Fruit fly (Drosophila melanogaster) whole organism: ENCODE data around the gene CG5078.

Experiments used
- CG8478 ChIP-seq: fragments of >200 bp; optimal IDR thresholded peaks from 2 replicates; lab custom pipeline; 2018; ENCODE audit warnings: inconsistent platforms
- Dll ChIP-seq: fragments of >200 bp; optimal IDR thresholded peaks from 2 replicates; lab custom pipeline; 2017
- EcR ChIP-seq, 2 experiments: fragments of >200 bp; optimal IDR thresholded peaks; 2 replicates each; lab custom pipeline; 2017; ENCODE audit warnings: missing biosample characterization in 2 of 2, missing genetic modification characterization in 2 of 2, missing genetic modification reagents in 2 of 2
- pan ChIP-seq: fragments of >200 bp; optimal IDR thresholded peaks from 2 replicates; lab custom pipeline; 2017
- psq ChIP-seq: fragments of >200 bp; optimal IDR thresholded peaks from 2 replicates; lab custom pipeline; 2017
- usp ChIP-seq: fragments of >200 bp; optimal IDR thresholded peaks from 2 replicates; lab custom pipeline; 2017; ENCODE audit warnings: missing biosample characterization, missing genetic modification characterization, mixed read lengths

The CG5078 gene

DNA sequence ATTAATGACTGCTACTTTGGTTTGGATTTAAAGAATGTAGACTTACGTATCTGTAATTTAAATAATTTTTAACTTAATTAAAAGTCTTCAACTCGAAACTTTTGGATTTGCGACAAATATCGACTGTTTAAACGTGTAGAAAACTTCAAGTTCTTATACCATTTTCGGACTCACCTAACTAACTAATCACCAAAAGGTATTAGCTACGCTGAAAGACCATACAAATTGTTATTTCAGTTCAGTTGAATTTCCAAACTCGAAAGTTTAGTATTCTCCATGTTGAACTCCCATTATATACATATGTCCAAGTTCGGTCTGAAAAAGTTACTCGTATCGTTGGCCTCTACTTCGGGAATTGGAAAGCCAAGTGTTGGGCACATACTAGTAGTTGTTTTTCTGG is at the start of gene CG5078:
Gene CG5078 (plus strand): TSS at position 301 of the 400 bp plus-strand sequence.
- no peak for TF ChIP-seq Dll (lab: Kevin White, UChicago)
- TF ChIP-seq usp (GFP tag; lab: Kevin White, UChicago) = no peak
- TF ChIP-seq CG8478 (lab: Kevin White, UChicago) = no peak
- TF ChIP-seq EcR (GFP tag; optimal IDR thresholded peaks at IDR 0.05; lab: Kevin White, UChicago) = no peak
- TF ChIP-seq psq (lab: Kevin White, UChicago) = no peak
- TF ChIP-seq pan (lab: Kevin White, UChicago) = no peak

DNA sequence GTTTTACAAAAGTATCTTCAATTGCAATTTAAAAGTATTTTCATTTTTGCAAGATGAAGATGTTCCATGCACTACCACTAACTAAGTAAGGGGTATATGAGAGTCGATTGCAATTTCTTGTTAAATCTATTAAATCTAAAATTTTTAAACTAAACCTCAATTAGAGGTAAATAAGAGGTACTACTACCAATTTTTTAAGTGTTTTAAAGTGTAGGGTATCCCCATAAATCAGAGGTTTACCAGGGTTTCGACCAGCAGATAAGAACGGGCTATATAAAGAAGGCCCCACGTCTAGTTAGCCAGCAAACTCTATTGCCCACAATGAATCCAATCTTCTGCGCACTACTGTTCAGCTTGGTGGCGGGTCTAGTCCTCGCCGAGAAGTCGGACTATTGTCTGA is 45.4 kb upstream of the CG5078 start, which contains the start of gene mag:
Gene mag (plus strand): TSS at position 301 of the 400 bp plus-strand sequence.
- TF ChIP-seq usp (GFP tag; lab: Kevin White, UChicago) (no peak), CG8478 (lab: Kevin White, UChicago) (no peak), EcR (GFP tag; optimal IDR thresholded peaks at IDR 0.05; lab: Kevin White, UChicago) (no peak), pan (lab: Kevin White, UChicago) (no peak), Dll (lab: Kevin White, UChicago) (no peak), psq (lab: Kevin White, UChicago) (no peak)

DNA sequence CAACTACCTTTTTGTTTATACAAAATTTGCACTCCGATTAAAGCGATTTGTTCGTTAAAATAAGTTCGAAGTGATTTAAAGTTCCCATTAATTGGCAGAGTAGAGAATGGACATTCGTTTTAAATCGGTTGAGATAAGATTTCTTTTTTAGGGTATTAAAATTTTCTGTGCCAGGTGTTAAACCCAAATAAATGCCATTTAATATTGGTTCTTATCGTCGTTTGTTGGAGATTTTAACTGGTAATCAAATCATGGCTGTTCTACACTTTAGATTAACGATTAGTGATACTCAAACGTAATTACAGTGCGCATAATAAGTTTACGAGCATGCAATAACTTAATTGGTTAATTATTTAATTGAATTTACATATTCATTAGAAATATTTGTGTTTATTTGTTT is 43.4 kb upstream of the CG5078 start:
- TF ChIP-seq CG8478 (lab: Kevin White, UChicago) = no peak
- TF ChIP-seq usp (GFP tag; lab: Kevin White, UChicago) = no peak
- no peak for TF ChIP-seq EcR (GFP tag; optimal IDR thresholded peaks at IDR 0.05; lab: Kevin White, UChicago)
- TF ChIP-seq Dll (lab: Kevin White, UChicago) = no peak

DNA sequence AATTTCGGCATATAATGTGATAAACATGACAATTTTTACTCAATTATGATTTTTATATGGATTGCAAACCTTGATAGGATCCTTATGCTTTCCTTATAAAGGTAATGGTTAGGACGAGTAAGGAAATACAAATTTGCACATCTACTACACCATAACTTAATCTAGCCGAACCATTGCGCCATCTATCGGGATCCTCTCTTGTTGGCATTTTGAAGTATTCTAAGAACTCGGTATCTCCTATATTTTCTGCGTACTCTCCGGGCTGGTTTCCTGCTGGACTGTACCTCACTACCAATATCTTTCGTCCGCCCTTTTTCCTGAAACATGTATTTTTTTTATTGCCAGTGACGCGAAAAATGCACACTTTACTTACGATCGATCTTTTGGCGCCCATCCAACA is 41.2 kb upstream of the CG5078 start, which contains the start of gene atk:
Gene atk (minus strand): TSS at position 186 of the 400 bp plus-strand sequence.
- TF ChIP-seq usp (GFP tag; lab: Kevin White, UChicago) (no peak), psq (lab: Kevin White, UChicago) (no peak)

DNA sequence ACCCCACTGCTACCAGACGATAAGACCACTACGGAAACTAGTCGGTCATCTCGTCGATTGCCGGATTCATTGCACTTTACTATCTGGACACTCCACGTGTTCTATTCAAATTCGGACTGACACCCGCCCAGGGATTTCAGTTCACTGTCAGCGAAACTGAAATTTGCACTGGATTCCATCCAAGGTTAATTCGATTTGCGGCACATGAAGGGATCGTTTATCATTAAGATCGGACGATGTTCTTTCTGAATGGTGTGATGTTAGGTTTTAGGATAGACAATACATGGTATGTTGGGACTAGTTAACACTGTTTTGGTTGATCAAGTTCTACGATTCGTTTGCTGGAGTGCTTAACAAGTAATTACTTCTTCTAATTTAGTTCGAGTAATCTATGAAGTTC is 39.9 kb upstream of the CG5078 start, which contains the start of gene CG42764:
Gene CG42764 (minus strand): TSS at position 101 of the 400 bp plus-strand sequence.
- no peak for TF ChIP-seq Dll (lab: Kevin White, UChicago)
- no peak for TF ChIP-seq usp (GFP tag; lab: Kevin White, UChicago)
- TF ChIP-seq psq (lab: Kevin White, UChicago) = no peak
- no peak for TF ChIP-seq pan (lab: Kevin White, UChicago)
- no peak for TF ChIP-seq CG8478 (lab: Kevin White, UChicago)
- no peak for TF ChIP-seq EcR (GFP tag; optimal IDR thresholded peaks at IDR 0.05; lab: Kevin White, UChicago)

DNA sequence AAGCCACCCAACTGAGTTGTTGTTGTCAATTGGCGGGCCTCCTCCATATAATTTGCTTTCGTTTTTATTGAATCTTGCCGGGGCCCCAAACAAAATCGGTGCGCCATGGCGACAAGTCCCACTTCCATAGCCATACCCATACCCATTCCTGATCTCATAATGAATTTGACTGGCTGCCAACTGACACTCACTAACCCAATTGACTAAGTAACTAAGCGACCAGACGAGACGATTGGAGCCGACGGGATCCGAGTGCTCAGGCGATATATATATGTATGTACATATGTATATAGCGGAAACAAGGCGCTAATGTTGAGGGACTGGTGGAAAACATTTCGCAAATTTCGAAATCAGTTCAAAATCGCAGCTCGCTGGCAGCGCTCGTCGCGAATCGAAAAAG is 39.2 kb upstream of the CG5078 start, which contains the start of gene Tdh:
Gene Tdh (plus strand): TSS at position 346 of the 400 bp plus-strand sequence.
- no peak for TF ChIP-seq usp (GFP tag; lab: Kevin White, UChicago)

DNA sequence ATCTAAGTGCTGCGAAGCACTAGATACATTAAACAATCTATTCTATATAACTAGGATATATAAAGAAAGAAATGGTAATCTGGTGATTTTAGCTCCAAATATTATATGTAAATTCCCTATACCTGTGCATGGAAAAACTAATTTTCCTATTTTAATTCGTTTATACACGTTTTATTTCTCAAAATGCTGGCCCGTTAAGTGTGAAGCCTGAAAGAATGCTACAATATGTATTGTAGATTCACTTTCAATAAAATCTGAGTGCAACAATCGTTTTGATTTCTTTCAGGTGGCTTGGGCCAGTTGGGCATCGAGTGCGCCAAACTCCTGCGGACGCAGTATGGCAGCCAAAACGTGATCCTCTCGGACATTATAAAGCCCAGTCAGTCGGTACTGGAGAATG is 38.4 kb upstream of the CG5078 start:
- TF ChIP-seq CG8478 (lab: Kevin White, UChicago) (no peak), pan (lab: Kevin White, UChicago) (no peak), EcR (GFP tag; optimal IDR thresholded peaks at IDR 0.05; lab: Kevin White, UChicago) (no peak), usp (GFP tag; lab: Kevin White, UChicago) (no peak), psq (lab: Kevin White, UChicago) (no peak), Dll (lab: Kevin White, UChicago) (no peak)

- no peak for TF ChIP-seq pan (lab: Kevin White, UChicago)
- TF ChIP-seq usp (GFP tag; lab: Kevin White, UChicago) = no peak
- TF ChIP-seq CG8478 (lab: Kevin White, UChicago) = no peak
- TF ChIP-seq EcR (GFP tag; optimal IDR thresholded peaks at IDR 0.05; lab: Kevin White, UChicago) = no peak
- no peak for TF ChIP-seq Dll (lab: Kevin White, UChicago)
- TF ChIP-seq psq (lab: Kevin White, UChicago) = no peak
Measured at dm6 chr3L:20470991-20471498, 34.8 kb upstream of the CG5078 start.

DNA sequence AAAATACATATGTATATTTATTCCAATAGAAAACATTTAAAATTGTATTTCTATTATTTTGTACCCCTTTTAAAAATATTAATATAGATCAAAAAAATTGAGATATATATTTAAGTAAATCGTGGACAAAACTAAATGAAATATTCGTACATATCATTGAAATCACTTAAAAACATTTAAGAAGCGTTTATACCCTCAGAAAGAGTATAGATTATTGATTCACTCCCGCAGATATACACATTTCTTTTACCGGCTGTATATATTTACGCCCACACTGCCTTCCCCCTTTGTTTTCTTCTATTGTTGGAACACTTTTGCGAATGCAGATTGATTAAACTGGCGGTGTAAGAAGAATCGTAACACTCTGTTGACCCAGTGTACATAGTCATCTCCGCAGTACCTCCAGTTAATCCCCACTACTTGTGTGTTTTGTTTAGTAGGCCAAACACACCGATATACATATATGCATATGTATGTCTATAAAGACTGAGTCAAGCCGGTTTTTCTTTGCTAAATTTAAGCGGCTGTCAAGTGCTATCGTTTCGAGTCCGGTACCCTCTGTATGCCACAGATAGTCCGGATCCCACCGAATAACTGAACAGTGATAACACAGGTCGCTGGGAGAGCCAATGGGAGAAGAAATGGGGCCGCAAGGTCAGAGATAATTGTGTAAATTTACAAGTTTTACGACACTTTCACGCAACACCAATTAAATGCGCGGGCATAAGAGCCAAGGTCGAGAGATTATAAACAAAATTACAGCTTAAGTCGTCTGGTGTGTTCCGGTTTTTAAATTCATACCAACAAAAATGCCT is 34.1 kb upstream of the CG5078 start:
- TF ChIP-seq pan (lab: Kevin White, UChicago) (no peak), Dll (lab: Kevin White, UChicago) (no peak), usp (GFP tag; lab: Kevin White, UChicago) (no peak), CG8478 (lab: Kevin White, UChicago) (no peak), EcR (GFP tag; optimal IDR thresholded peaks at IDR 0.05; lab: Kevin White, UChicago) (no peak), psq (lab: Kevin White, UChicago) (no peak)

DNA sequence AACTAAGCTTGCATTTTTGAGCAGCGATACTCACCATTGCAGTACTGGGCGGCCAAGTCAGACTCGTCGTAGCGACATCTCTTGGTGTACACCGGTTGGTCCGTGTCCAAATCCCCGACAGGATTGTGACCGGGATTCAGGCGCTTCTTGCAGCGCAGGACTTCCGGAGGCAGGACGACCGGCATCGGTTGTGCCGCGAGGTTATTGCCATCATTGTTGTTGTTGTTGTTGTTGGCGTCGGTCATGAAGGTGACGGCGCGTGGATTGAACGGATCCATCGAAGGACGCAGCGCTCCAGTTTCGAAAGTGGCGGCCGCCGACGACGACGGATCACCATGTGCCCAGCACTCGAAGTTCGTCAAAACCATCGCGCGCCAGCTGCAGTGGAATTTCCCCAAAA is 33.2 kb upstream of the CG5078 start:
- TF ChIP-seq usp (GFP tag; lab: Kevin White, UChicago) = no peak
- TF ChIP-seq CG8478 (lab: Kevin White, UChicago) = no peak
- no peak for TF ChIP-seq pan (lab: Kevin White, UChicago)
- TF ChIP-seq Dll (lab: Kevin White, UChicago) = no peak
- no peak for TF ChIP-seq psq (lab: Kevin White, UChicago)
- TF ChIP-seq EcR (GFP tag; optimal IDR thresholded peaks at IDR 0.05; lab: Kevin White, UChicago) = no peak

DNA sequence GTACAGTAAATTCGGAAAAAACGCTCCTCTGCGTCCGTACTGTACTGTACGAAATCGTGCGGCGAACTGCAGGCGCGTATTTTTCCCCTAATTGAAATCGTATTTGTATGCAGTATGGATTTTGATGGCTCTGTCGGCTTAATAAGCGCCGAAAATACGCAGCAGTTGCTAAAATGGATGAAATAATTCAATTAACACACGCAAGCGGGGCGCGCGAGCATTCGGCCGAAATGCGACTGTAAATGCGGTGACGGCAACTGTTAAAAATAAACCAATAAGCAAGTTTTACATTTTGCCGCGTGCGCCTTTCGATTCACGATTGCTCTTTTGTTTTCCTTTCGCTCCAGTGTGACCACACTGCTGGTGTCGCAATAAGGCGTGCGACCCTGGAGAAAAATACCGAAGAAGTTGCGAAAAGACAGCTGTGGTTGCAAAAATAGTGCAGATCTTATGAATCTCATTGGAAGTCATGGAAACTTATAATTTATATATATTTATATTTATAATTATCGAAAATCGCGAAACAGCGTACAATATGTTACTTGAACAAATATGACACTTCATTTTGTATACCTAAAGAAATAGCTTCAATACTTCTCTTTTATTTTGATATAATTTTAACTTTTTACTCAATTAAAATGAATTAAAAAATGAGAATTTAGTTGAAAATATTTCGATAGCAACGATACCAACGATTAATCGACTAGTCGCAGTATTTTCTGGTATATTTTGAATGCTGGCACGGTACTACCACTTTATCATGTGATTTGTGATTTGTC is 32.6 kb upstream of the CG5078 start, which contains the start of the genes CG32428 and CG5969:
Gene CG32428 (minus strand): TSS at position 703 of the 779 bp plus-strand sequence.
Gene CG5969 (plus strand): TSS at position 763 of the 779 bp plus-strand sequence.
- TF ChIP-seq CG8478 (lab: Kevin White, UChicago) (no peak), pan (lab: Kevin White, UChicago) (no peak), usp (GFP tag; lab: Kevin White, UChicago) (no peak), Dll (lab: Kevin White, UChicago) (no peak), psq (lab: Kevin White, UChicago) (no peak), EcR (GFP tag; optimal IDR thresholded peaks at IDR 0.05; lab: Kevin White, UChicago) (no peak)
